Worm (Caenorhabditis elegans): Measurements from ENCODE around the gene C16B8.3.

The C16B8.3 gene

DNA sequence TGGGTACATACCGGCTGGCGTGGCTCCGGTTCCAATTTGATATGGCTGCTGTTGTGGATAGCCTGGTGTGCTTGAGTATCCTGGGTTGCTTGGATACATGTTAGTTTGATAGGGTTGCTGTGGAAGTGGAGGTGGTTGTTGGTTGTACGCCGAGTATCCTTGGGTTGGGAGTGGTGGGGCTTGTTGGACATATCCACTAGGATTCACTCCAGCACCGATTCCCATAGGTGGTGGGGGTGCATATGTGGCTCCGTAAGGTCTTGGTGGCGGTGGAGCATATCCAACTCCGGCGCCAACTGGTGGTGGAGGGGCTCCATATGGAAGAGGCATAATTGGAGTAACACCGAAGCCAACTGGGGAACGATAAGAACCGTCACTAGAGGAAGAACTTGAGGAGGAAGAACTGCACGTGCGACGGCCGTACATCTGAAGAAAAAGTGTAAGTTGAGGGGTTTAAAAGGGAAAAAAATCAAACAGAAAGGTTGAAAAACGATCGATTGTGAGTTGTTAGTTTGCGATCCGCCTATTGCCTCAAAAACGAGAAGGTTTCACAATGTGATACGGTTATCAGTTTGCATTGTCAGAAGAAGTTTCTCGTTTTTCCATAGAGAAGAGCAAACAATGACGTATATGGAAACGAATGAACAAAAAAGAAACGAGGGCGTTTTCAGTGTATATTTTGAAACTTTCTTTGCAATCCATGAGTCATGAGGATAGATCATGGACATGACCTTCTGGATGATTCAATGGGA is at the start of gene C16B8.3:
Gene C16B8.3 (minus strand): TSS at position 426 of the 752 bp plus-strand sequence.
- TF ChIP-seq snpc-4 (tag; optimal IDR thresholded peaks at IDR 0.05) (no peak), mdl-1 (tag; optimal IDR thresholded peaks at IDR 0.05) (no peak), sea-2 (GFP tag; optimal IDR thresholded peaks at IDR 0.05) (no peak), ceh-28 (tag; optimal IDR thresholded peaks at IDR 0.05) (peak; percentile 5), ceh-82 (tag; optimal IDR thresholded peaks at IDR 0.05) (no peak), lin-15B (tag; optimal IDR thresholded peaks at IDR 0.05) (no peak), nhr-77 (tag; optimal IDR thresholded peaks at IDR 0.05) (no peak), tbx-2 (tag; optimal IDR thresholded peaks at IDR 0.05) (no peak), pha-4 (tag; optimal IDR thresholded peaks at IDR 0.05) (peak; percentile 53), jun-1 (tag; optimal IDR thresholded peaks at IDR 0.05) (peak; percentile 60), nhr-67 (tag; optimal IDR thresholded peaks at IDR 0.05) (no peak), elt-2 (tag; optimal IDR thresholded peaks at IDR 0.05) (peak; percentile 87), pqm-1 (tag; optimal IDR thresholded peaks at IDR 0.05) (peak; percentile 80)

DNA sequence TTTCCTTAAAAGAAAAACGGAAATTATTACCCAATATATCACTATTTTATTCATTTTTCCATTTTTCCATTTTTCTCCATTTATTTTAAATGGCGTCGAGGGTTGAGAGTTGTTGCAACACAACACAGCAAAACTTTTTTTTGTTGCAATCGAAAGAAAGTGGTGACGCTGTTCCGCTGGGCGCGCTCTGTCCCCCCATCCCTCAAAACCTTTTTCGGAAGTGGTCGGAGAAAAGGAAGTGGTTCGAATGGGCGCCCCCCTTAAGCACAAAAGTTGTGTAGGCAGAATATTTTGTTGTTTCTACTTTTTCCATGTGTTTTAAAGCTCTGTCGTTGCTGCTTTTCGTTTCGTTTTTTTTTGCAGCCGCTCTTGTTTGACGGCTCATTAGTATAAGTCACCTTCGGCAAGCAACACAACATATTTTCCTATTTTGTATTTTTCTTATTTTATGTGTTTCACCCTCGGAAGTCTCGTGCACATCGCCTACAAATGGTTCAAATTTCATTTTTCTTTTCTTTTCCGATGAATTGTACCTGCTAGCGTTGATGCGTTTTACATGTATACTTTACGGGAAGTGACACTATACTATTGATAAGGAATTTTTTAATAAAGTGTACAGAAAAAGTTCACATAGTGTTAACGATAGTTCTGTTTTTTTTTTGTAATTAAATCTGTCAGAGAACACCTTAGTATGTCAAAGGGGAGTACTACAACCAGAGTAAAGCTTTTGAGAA is 49.3 kb upstream of the C16B8.3 start:
- TF ChIP-seq hmg-11 (tag; optimal IDR thresholded peaks at IDR 0.05) (peak; percentile 26), unc-39 (tag; optimal IDR thresholded peaks at IDR 0.05) (no peak), lin-15B (tag; optimal IDR thresholded peaks at IDR 0.05) (no peak), elt-3 (tag; optimal IDR thresholded peaks at IDR 0.05) (no peak), pha-4 (tag; optimal IDR thresholded peaks at IDR 0.05) (no peak), ztf-4 (tag; optimal IDR thresholded peaks at IDR 0.05) (no peak), pqm-1 (tag; optimal IDR thresholded peaks at IDR 0.05) (peak; percentile 20), lin-39 (tag; optimal IDR thresholded peaks at IDR 0.05) (peak; percentile 19), jun-1 (tag; optimal IDR thresholded peaks at IDR 0.05) (no peak), nfya-1 (tag; optimal IDR thresholded peaks at IDR 0.05; ENCODE audit: insufficient read depth) (no peak), daf-12 (tag; optimal IDR thresholded peaks at IDR 0.05) (no peak), ztf-11 (tag; optimal IDR thresholded peaks at IDR 0.05) (no peak), elt-2 (tag; optimal IDR thresholded peaks at IDR 0.05) (peak; percentile 17), sea-2 (GFP tag; optimal IDR thresholded peaks at IDR 0.05) (no peak), nhr-77 (tag; optimal IDR thresholded peaks at IDR 0.05) (no peak), nhr-11 (tag; optimal IDR thresholded peaks at IDR 0.05) (no peak), fkh-2 (tag; optimal IDR thresholded peaks at IDR 0.05) (no peak)

DNA sequence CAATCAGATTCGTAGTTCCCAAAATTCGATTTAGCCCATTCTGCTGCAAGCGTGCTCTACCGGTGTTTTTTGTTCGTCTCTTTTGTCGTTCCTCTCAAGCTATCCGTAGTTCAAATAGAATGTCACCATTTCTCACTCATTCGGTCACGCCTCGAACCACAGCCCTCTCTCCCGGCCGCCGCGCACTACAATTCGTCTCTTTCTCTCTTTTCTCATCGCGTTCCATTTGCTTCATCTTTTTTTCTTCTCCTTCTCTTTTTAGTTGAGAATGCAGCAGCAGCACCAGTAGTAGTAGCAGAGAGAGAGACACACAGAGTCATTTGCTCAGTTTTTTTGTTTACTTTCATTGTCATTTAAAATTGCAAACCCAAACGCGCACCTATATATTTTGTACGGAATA is 47.7 kb upstream of the C16B8.3 start, which contains the start of gene hrg-1:
Gene hrg-1 (minus strand): TSS at position 109 of the 400 bp plus-strand sequence.
- TF ChIP-seq mml-1 (tag; optimal IDR thresholded peaks at IDR 0.05), result no peak
- no peak for TF ChIP-seq lsy-12 (tag; optimal IDR thresholded peaks at IDR 0.05)
- peak; percentile 65 for TF ChIP-seq snpc-4 (tag; optimal IDR thresholded peaks at IDR 0.05)
- peak; percentile 78 for TF ChIP-seq hmg-11 (tag; optimal IDR thresholded peaks at IDR 0.05)
- peak; percentile 65 for TF ChIP-seq mdl-1 (tag; optimal IDR thresholded peaks at IDR 0.05)
- peak; percentile 37 for TF ChIP-seq lin-15B (tag; optimal IDR thresholded peaks at IDR 0.05)
- TF ChIP-seq ceh-82 (tag; optimal IDR thresholded peaks at IDR 0.05), result no peak
- TF ChIP-seq ama-1 (optimal IDR thresholded peaks at IDR 0.05), result no peak
- TF ChIP-seq sea-2 (GFP tag; optimal IDR thresholded peaks at IDR 0.05), result no peak
- no peak for TF ChIP-seq daf-12 (tag; optimal IDR thresholded peaks at IDR 0.05)
- peak; percentile 83 for TF ChIP-seq lin-39 (tag; optimal IDR thresholded peaks at IDR 0.05)
- peak; percentile 90 for TF ChIP-seq egl-5 (tag; optimal IDR thresholded peaks at IDR 0.05)
- TF ChIP-seq nhr-11 (tag; optimal IDR thresholded peaks at IDR 0.05), result no peak
- TF ChIP-seq aly-2 (tag; optimal IDR thresholded peaks at IDR 0.05), result no peak
- no peak for TF ChIP-seq ztf-11 (tag; optimal IDR thresholded peaks at IDR 0.05)
- TF ChIP-seq nhr-237 (tag; optimal IDR thresholded peaks at IDR 0.05), result no peak
- TF ChIP-seq ztf-4 (tag; optimal IDR thresholded peaks at IDR 0.05), result no peak
- no peak for TF ChIP-seq nhr-77 (tag; optimal IDR thresholded peaks at IDR 0.05)
- peak; percentile 30 for TF ChIP-seq nhr-25 (tag; optimal IDR thresholded peaks at IDR 0.05)
- TF ChIP-seq pha-4 (tag; optimal IDR thresholded peaks at IDR 0.05), result peak; percentile 90
- TF ChIP-seq skn-1 (tag; optimal IDR thresholded peaks at IDR 0.05), result peak; percentile 71
- TF ChIP-seq R02D3.7 (tag; optimal IDR thresholded peaks at IDR 0.05), result no peak
- no peak for TF ChIP-seq ceh-28 (tag; optimal IDR thresholded peaks at IDR 0.05)
- peak; percentile 45 for TF ChIP-seq elt-2 (tag; optimal IDR thresholded peaks at IDR 0.05)
- peak; percentile 41 for TF ChIP-seq jun-1 (tag; optimal IDR thresholded peaks at IDR 0.05)
- peak; percentile 8 for TF ChIP-seq egl-27 (tag; optimal IDR thresholded peaks at IDR 0.05)
- TF ChIP-seq nhr-23 (tag; optimal IDR thresholded peaks at IDR 0.05), result peak; percentile 49
- TF ChIP-seq pqm-1 (tag; optimal IDR thresholded peaks at IDR 0.05), result peak; percentile 26
- TF ChIP-seq nhr-43 (tag; optimal IDR thresholded peaks at IDR 0.05; ENCODE audit: poor library complexity, severe bottlenecking), result peak; percentile 46
- TF ChIP-seq ceh-9 (tag; optimal IDR thresholded peaks at IDR 0.05), result no peak
- TF ChIP-seq elt-1 (tag; optimal IDR thresholded peaks at IDR 0.05), result no peak
- peak; percentile 21 for TF ChIP-seq unc-62 (GFP tag; optimal IDR thresholded peaks at IDR 0.05)
- TF ChIP-seq nhr-28 (tag; optimal IDR thresholded peaks at IDR 0.05), result no peak
- no peak for TF ChIP-seq fkh-10 (GFP tag; optimal IDR thresholded peaks at IDR 0.05)
- no peak for TF ChIP-seq nhr-76 (tag; optimal IDR thresholded peaks at IDR 0.05)
- TF ChIP-seq zag-1 (tag; optimal IDR thresholded peaks at IDR 0.05), result no peak
- TF ChIP-seq nfya-1 (tag; optimal IDR thresholded peaks at IDR 0.05; ENCODE audit: insufficient read depth), result peak; percentile 81
- TF ChIP-seq eor-1 (tag; optimal IDR thresholded peaks at IDR 0.05), result no peak
